Fruit fly (Drosophila melanogaster): Measurements from ENCODE around the gene Zif.

Zif gene

DNA sequence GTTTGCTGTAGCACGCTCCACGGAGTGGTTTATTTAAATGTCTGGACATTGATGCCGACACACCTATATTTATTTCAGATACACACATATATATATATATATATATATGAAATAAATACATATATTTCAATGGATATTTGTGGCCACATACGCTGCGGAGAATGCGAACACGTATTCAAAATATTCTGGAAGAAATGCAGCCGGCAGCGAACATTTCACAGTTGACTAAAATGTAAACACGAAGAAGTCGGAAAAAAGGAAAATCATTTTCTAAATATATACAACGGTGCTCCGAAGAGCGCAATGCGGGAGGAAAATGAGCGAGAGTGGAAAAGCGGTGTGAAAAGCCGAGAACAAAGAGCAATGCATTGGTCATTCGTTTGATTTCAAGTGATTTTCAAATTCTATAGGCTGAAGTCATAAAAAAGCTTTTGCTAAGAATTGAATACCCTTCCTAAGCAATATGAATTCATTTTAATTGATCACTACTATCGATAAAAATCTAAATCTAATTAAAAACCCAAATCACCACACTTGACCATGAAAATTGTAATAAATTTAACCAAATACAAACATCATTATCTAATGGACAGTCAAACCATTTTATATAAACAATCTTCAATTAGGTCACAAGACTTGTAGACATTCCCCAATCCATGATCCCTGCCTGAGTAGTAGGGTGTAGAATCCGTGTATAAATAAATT is 10.9 kb downstream of the Zif start:
- TF ChIP-seq rgr (GFP tag; optimal IDR thresholded peaks at IDR 0.05) (peak; percentile 0), Rel (GFP tag; optimal IDR thresholded peaks at IDR 0.05) (no peak), Rel (tag; optimal IDR thresholded peaks at IDR 0.05) (no peak)

DNA sequence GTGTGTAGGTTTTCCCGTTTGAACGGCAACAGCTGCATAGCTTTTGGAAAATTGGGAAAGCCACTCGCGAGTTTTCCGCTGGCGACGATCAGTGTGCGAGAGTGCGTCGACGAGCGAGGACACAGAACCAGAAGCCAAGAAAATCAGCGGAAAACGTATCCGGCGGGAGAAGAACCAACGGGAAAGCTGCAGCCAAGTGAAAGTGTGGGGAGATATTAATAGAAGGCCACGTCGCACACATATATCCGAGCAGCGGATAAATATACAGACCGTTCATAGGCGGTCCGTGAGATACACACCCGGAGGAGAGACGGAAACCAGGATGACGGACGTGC is 11.4 kb downstream of the Zif start, which contains the start of gene Neurochondrin:
Gene Neurochondrin, plus strand, starts transcription at position 87 of the 335 bp plus-strand sequence.
- no peak for TF ChIP-seq woc (GFP tag; optimal IDR thresholded peaks at IDR 0.05)
- TF ChIP-seq usp (GFP tag; optimal IDR thresholded peaks at IDR 0.05) = no peak
- TF ChIP-seq Hr78 (GFP tag; optimal IDR thresholded peaks at IDR 0.05) = no peak
- no peak for TF ChIP-seq brk (GFP tag; optimal IDR thresholded peaks at IDR 0.05)
- TF ChIP-seq CrebA (GFP tag; optimal IDR thresholded peaks at IDR 0.05; ENCODE audit: borderline replicate concordance) = no peak
- TF ChIP-seq psq (GFP tag; optimal IDR thresholded peaks at IDR 0.05) = no peak
- TF ChIP-seq dmrt93B (GFP tag; optimal IDR thresholded peaks at IDR 0.05) = no peak
- TF ChIP-seq GATAd (GFP tag; optimal IDR thresholded peaks at IDR 0.05) = no peak
- no peak for TF ChIP-seq Myc (optimal IDR thresholded peaks at IDR 0.05)
- TF ChIP-seq Sp1 (GFP tag; optimal IDR thresholded peaks at IDR 0.05) = no peak
- TF ChIP-seq dsf (GFP tag; optimal IDR thresholded peaks at IDR 0.05; ENCODE audit: borderline replicate concordance) = no peak
- no peak for TF ChIP-seq Dif (GFP tag; optimal IDR thresholded peaks at IDR 0.05; ENCODE audit: partially characterized antibody)
- TF ChIP-seq sv (GFP tag; optimal IDR thresholded peaks at IDR 0.05) = no peak
- TF ChIP-seq Abd-B (GFP tag; optimal IDR thresholded peaks at IDR 0.05) = no peak
- TF ChIP-seq lola (GFP tag; optimal IDR thresholded peaks at IDR 0.05) = no peak

DNA sequence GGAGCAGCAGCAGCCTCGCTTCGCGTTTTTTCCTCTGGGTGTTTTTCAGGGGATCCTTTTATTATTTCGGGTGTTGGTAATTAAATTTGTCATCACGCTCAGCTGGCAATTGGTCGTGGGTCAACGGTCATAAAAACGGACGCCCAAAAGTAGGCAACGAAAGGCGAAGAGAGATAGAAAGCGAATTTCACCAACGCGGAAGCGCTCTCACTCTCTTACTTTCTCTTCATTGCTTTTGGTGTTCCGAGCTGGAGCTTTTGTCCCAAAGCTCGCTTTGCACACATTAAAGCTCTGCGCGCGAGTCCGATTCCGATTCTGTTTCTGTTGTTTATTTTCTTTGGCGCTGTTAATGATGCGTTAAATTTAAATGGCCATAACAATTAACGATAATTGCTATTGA is 17.5 kb downstream of the Zif start:
- TF ChIP-seq Dif (GFP tag; optimal IDR thresholded peaks at IDR 0.05; ENCODE audit: partially characterized antibody) (peak; percentile 31), Sp1 (GFP tag; optimal IDR thresholded peaks at IDR 0.05) (no peak)

DNA sequence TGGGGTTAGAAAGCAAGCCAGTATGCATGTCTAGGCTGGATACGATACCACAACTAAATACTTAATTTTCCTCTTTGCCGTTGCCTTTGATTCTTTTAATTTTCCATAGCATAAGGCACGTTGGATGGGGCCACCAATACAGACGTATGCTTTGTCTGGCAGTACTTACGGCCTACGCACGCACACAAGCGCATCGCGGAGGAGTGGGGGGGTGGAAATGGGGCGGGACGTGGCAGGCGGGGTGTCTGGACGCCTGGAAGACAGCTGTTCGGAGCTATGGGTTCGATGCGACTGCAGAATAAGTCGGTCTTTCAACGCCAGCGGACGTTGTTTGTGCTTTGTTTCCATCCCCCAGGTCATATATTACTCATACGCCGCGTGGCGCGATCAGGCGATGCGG is 19.5 kb downstream of the Zif start:
- TF ChIP-seq Rel (GFP tag; optimal IDR thresholded peaks at IDR 0.05) (no peak), Rel (tag; optimal IDR thresholded peaks at IDR 0.05) (no peak), sage (GFP tag; optimal IDR thresholded peaks at IDR 0.05) (no peak), tai (GFP tag; optimal IDR thresholded peaks at IDR 0.05) (no peak), br (GFP tag; optimal IDR thresholded peaks at IDR 0.05) (no peak), dl (GFP tag; optimal IDR thresholded peaks at IDR 0.05; ENCODE audit: insufficient read depth in 1 of 2, partially characterized antibody in 2 of 2) (no peak), N (GFP tag; optimal IDR thresholded peaks at IDR 0.05) (no peak), psq (GFP tag; optimal IDR thresholded peaks at IDR 0.05) (no peak), Dfd (GFP tag; optimal IDR thresholded peaks at IDR 0.05) (no peak), foxo (GFP tag; optimal IDR thresholded peaks at IDR 0.05) (no peak)

DNA sequence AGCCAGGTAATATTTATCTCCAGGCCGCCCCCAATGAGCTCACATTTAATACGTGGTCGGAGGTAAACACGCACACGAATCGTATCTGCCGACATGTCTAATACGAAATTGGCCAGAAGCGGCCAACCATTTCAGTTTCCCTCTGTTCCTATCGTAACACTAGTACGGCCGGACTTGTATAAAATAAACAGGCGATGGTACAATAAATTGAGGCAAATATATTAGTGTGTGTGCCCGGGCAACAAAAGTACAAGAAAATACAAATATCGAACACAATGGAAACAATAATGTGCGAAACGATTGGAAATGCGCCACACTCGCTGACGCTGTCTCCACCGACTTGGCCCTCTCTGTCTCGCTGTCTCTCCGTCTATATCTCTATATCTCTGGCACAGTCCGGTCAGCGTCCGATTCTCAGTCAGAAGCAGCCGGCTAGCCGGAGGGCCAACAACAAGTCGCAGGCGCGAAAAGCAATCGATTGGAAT is 21.0 kb downstream of the Zif start, which contains the start of gene CG15186:
Gene CG15186, plus strand, starts transcription at position 435 of the 485 bp plus-strand sequence.
- no peak for TF ChIP-seq dmrt93B (GFP tag; optimal IDR thresholded peaks at IDR 0.05)
- TF ChIP-seq usp (GFP tag; optimal IDR thresholded peaks at IDR 0.05) = no peak
- no peak for TF ChIP-seq Dif (GFP tag; optimal IDR thresholded peaks at IDR 0.05; ENCODE audit: partially characterized antibody)
- TF ChIP-seq woc (GFP tag; optimal IDR thresholded peaks at IDR 0.05) = no peak
- no peak for TF ChIP-seq psq (GFP tag; optimal IDR thresholded peaks at IDR 0.05)
- TF ChIP-seq rgr (GFP tag; optimal IDR thresholded peaks at IDR 0.05) = no peak
- TF ChIP-seq sage (GFP tag; optimal IDR thresholded peaks at IDR 0.05) = no peak
- no peak for TF ChIP-seq pan (optimal IDR thresholded peaks at IDR 0.05)
- TF ChIP-seq sv (GFP tag; optimal IDR thresholded peaks at IDR 0.05) = no peak
- TF ChIP-seq Vsx2 (GFP tag; optimal IDR thresholded peaks at IDR 0.05; ENCODE audit: partially characterized antibody) = no peak
- TF ChIP-seq lola (GFP tag; optimal IDR thresholded peaks at IDR 0.05) = no peak
- TF ChIP-seq Rel (GFP tag; optimal IDR thresholded peaks at IDR 0.05) = no peak
- TF ChIP-seq Rel (tag; optimal IDR thresholded peaks at IDR 0.05) = no peak
- TF ChIP-seq HLH106 (tag; optimal IDR thresholded peaks at IDR 0.05) = no peak
- TF ChIP-seq Hr78 (GFP tag; optimal IDR thresholded peaks at IDR 0.05) = no peak
- TF ChIP-seq Mio (GFP tag; optimal IDR thresholded peaks at IDR 0.05) = no peak
